Fruit fly (Drosophila melanogaster) whole organism, embryonic: Measurements from ENCODE around the gene Ppcs.

Source experiments
- Bgb ChIP-seq: fragments of 200-800 bp; sonication (Bioruptor generic); IDR thresholded peaks from 2 replicates; pipeline ENCODE4 v1.3.6; 2022; ENCODE audit warnings: missing biosample characterization, missing genetic modification characterization; ENCODE audit not compliant: partially characterized antibody
- CG10321 ChIP-seq: fragments of 200-800 bp; sonication (Bioruptor generic); IDR thresholded peaks from 2 replicates; pipeline ENCODE4 v1.3.6; 2022; ENCODE audit warnings: missing biosample characterization, missing genetic modification characterization
- CG10431 ChIP-seq: fragments of 200-800 bp; sonication (Bioruptor generic); optimal IDR thresholded peaks from 3 replicates; lab custom pipeline; 2018; ENCODE audit warnings: missing biosample characterization, mild to moderate bottlenecking, missing genetic modification characterization
- CG11247 ChIP-seq: fragments of 200-800 bp; sonication (Bioruptor generic); IDR thresholded peaks from 2 replicates; pipeline ENCODE4 v1.3.6; 2022; ENCODE audit warnings: missing biosample characterization, missing genetic modification characterization
- CG11560 ChIP-seq: fragments of 200-800 bp; sonication (Bioruptor generic); IDR thresholded peaks from 3 replicates; pipeline ENCODE4 v1.3.6; 2022; ENCODE audit warnings: missing biosample characterization, missing genetic modification characterization
- CG12104 ChIP-seq: fragments of 200-800 bp; sonication (Bioruptor generic); optimal IDR thresholded peaks from 3 replicates; lab custom pipeline; 2016; ENCODE audit warnings: missing biosample characterization, missing genetic modification characterization
- CG12391 ChIP-seq: fragments of 200-800 bp; sonication (Bioruptor generic); optimal IDR thresholded peaks from 3 replicates; lab custom pipeline; 2018; ENCODE audit warnings: missing biosample characterization, mild to moderate bottlenecking, missing genetic modification characterization, moderate library complexity
- CG12659 ChIP-seq: fragments of 200-800 bp; sonication (Bioruptor generic); optimal IDR thresholded peaks from 3 replicates; lab custom pipeline; 2017; ENCODE audit warnings: mild to moderate bottlenecking, missing biosample characterization, missing genetic modification reagents, missing genetic modification characterization
- CG12769 ChIP-seq: fragments of 200-800 bp; sonication (Bioruptor generic); optimal IDR thresholded peaks from 2 replicates; lab custom pipeline; 2019; ENCODE audit warnings: missing biosample characterization, mild to moderate bottlenecking, missing genetic modification characterization, moderate library complexity
- CG2889 ChIP-seq: fragments of 200-800 bp; sonication (Bioruptor generic); IDR thresholded peaks from 3 replicates; pipeline ENCODE4 v1.3.6; 2022; ENCODE audit warnings: missing biosample characterization, missing genetic modification characterization
- CG30403 ChIP-seq: fragments of 200-800 bp; sonication (Bioruptor generic); optimal IDR thresholded peaks from 3 replicates; lab custom pipeline; 2016; ENCODE audit warnings: missing biosample characterization, missing genetic modification characterization
- CG4360 ChIP-seq: fragments of 200-800 bp; sonication (Bioruptor generic); IDR thresholded peaks from 2 replicates; pipeline ENCODE4 v1.3.6; 2022; ENCODE audit warnings: missing biosample characterization, missing genetic modification characterization
- CG4404 ChIP-seq: fragments of 200-800 bp; sonication (Bioruptor generic); IDR thresholded peaks from 2 replicates; pipeline ENCODE4 v1.3.6; 2022; ENCODE audit warnings: missing biosample characterization, missing genetic modification characterization
- CG4730 ChIP-seq: fragments of 200-800 bp; sonication (Bioruptor generic); IDR thresholded peaks from 2 replicates; pipeline ENCODE4 v1.3.6; 2022; ENCODE audit warnings: missing biosample characterization, missing genetic modification characterization
- CG6689 ChIP-seq: fragments of 200-800 bp; sonication (Bioruptor generic); IDR thresholded peaks from 2 replicates; pipeline ENCODE4 v1.3.6; 2022; ENCODE audit warnings: missing biosample characterization, missing genetic modification characterization
- CG7271 ChIP-seq: fragments of 200-800 bp; sonication (Bioruptor generic); optimal IDR thresholded peaks from 2 replicates; lab custom pipeline; 2018; ENCODE audit warnings: missing biosample characterization, mild to moderate bottlenecking, missing genetic modification characterization, moderate library complexity
- CG7556 ChIP-seq: fragments of 200-800 bp; sonication (Bioruptor generic); optimal IDR thresholded peaks from 2 replicates; lab custom pipeline; 2017; ENCODE audit warnings: missing biosample characterization, mild to moderate bottlenecking, missing genetic modification characterization
- Dek ChIP-seq: fragments of 200-800 bp; sonication (Bioruptor generic); optimal IDR thresholded peaks from 3 replicates; lab custom pipeline; 2019; ENCODE audit warnings: missing biosample characterization, mild to moderate bottlenecking, missing genetic modification characterization, moderate library complexity
- E2f1 ChIP-seq: fragments of 200-800 bp; sonication (Bioruptor generic); IDR thresholded peaks from 2 replicates; pipeline ENCODE4 v1.3.6; 2022; ENCODE audit warnings: missing biosample characterization, missing genetic modification characterization
- E2f2 ChIP-seq: fragments of 200-800 bp; sonication (Bioruptor generic); IDR thresholded peaks from 2 replicates; pipeline ENCODE4 v1.3.6; 2022; ENCODE audit warnings: missing biosample characterization, missing genetic modification characterization
- HHEX ChIP-seq: fragments of 200-800 bp; sonication (Bioruptor generic); optimal IDR thresholded peaks from 3 replicates; lab custom pipeline; 2017; ENCODE audit warnings: missing biosample characterization, mild to moderate bottlenecking, missing genetic modification characterization, missing genetic modification reagents
- HLH54F ChIP-seq: fragments of 200-800 bp; sonication (Bioruptor generic); optimal IDR thresholded peaks from 3 replicates; lab custom pipeline; 2016; ENCODE audit warnings: missing biosample characterization, missing genetic modification characterization
- HLHmδ ChIP-seq: fragments of 200-800 bp; sonication (Bioruptor generic); optimal IDR thresholded peaks from 2 replicates; lab custom pipeline; 2018; ENCODE audit warnings: missing biosample characterization, mild to moderate bottlenecking, missing genetic modification characterization, moderate library complexity
- HmgZ ChIP-seq: fragments of 200-800 bp; sonication (Bioruptor generic); optimal IDR thresholded peaks from 2 replicates; lab custom pipeline; 2018; ENCODE audit warnings: missing biosample characterization, mild to moderate bottlenecking, missing genetic modification characterization
- Lim3 ChIP-seq: fragments of 200-800 bp; sonication (Bioruptor generic); IDR thresholded peaks from 2 replicates; pipeline ENCODE4 v1.3.6; 2022; ENCODE audit warnings: missing biosample characterization, missing genetic modification characterization
- Mad ChIP-seq: fragments of 200-800 bp; sonication (Bioruptor generic); optimal IDR thresholded peaks from 2 replicates; lab custom pipeline; 2016; ENCODE audit warnings: missing biosample characterization, missing genetic modification characterization
- NC2β ChIP-seq: fragments of 200-800 bp; sonication (Bioruptor generic); optimal IDR thresholded peaks from 2 replicates; lab custom pipeline; 2016; ENCODE audit warnings: missing biosample characterization, missing genetic modification characterization
- PHDP ChIP-seq: fragments of 200-800 bp; sonication (Bioruptor generic); optimal IDR thresholded peaks from 3 replicates; lab custom pipeline; 2018; ENCODE audit warnings: missing biosample characterization, mild to moderate bottlenecking, missing genetic modification characterization, moderate library complexity
- Rfx ChIP-seq: fragments of 200-800 bp; sonication (Bioruptor generic); IDR thresholded peaks from 2 replicates; pipeline ENCODE4 v1.3.6; 2022; ENCODE audit warnings: missing biosample characterization, missing genetic modification characterization
- Scr ChIP-seq: fragments of 200-800 bp; sonication (Bioruptor generic); IDR thresholded peaks from 2 replicates; pipeline ENCODE4 v1.3.6; 2022; ENCODE audit warnings: missing biosample characterization, missing genetic modification characterization; ENCODE audit not compliant: partially characterized antibody
- Trl ChIP-seq, 3 experiments: fragments of >200 bp in 2 of 3; fragments of 200-800 bp in 1 of 3; sonication (Bioruptor generic) in 1 of 3; optimal IDR thresholded peaks; 2 replicates in 1 of 3; 3 replicates in 2 of 3; lab custom pipeline; 2016 to 2017; ENCODE audit warnings: missing biosample characterization in 1 of 3, missing genetic modification characterization in 1 of 3
- chm ChIP-seq: fragments of 200-800 bp; sonication (Bioruptor generic); IDR thresholded peaks from 2 replicates; pipeline ENCODE4 v1.3.6; 2022; ENCODE audit warnings: missing biosample characterization, missing genetic modification characterization
- danr ChIP-seq: fragments of 200-800 bp; sonication (Bioruptor generic); IDR thresholded peaks from 2 replicates; pipeline ENCODE4 v1.3.6; 2022; ENCODE audit warnings: missing biosample characterization, missing genetic modification characterization
- fd102C ChIP-seq: fragments of 200-800 bp; sonication (Bioruptor generic); optimal IDR thresholded peaks from 2 replicates; lab custom pipeline; 2018; ENCODE audit warnings: missing biosample characterization, mild to moderate bottlenecking, missing genetic modification characterization, moderate library complexity
- fru ChIP-seq: fragments of >200 bp; optimal IDR thresholded peaks from 2 replicates; lab custom pipeline; 2017
- gfzf ChIP-seq: fragments of 200-800 bp; sonication (Bioruptor generic); optimal IDR thresholded peaks from 2 replicates; lab custom pipeline; 2016; ENCODE audit warnings: missing biosample characterization, mild to moderate bottlenecking, missing genetic modification characterization, moderate library complexity
- hth ChIP-seq: fragments of >200 bp; optimal IDR thresholded peaks from 2 replicates; lab custom pipeline; 2017; ENCODE audit warnings: inconsistent platforms
- klu ChIP-seq: fragments of 200-800 bp; sonication (Bioruptor generic); IDR thresholded peaks from 2 replicates; pipeline ENCODE4 v1.3.6; 2022; ENCODE audit warnings: missing biosample characterization, missing genetic modification characterization
- lmd ChIP-seq: fragments of 200-800 bp; sonication (Bioruptor generic); IDR thresholded peaks from 2 replicates; pipeline ENCODE4 v1.3.6; 2022; ENCODE audit warnings: missing biosample characterization, missing genetic modification characterization
- mam ChIP-seq: fragments of 200-800 bp; sonication (Bioruptor generic); optimal IDR thresholded peaks from 3 replicates; lab custom pipeline; 2016; ENCODE audit warnings: missing biosample characterization, missing genetic modification characterization
- mirr ChIP-seq: fragments of 200-800 bp; sonication (Bioruptor generic); optimal IDR thresholded peaks from 3 replicates; lab custom pipeline; 2018; ENCODE audit warnings: missing biosample characterization, mild to moderate bottlenecking, missing genetic modification characterization
- pnt ChIP-seq: fragments of 200-800 bp; sonication (Bioruptor generic); optimal IDR thresholded peaks from 3 replicates; lab custom pipeline; 2016; ENCODE audit warnings: missing biosample characterization, missing genetic modification characterization
- pum ChIP-seq: fragments of 200-800 bp; sonication (Bioruptor generic); optimal IDR thresholded peaks from 2 replicates; lab custom pipeline; 2016; ENCODE audit warnings: missing biosample characterization, missing genetic modification characterization
- row ChIP-seq: fragments of 200-800 bp; sonication (Bioruptor generic); IDR thresholded peaks from 3 replicates; pipeline ENCODE4 v1.3.6; 2022; ENCODE audit warnings: missing biosample characterization, missing genetic modification characterization
- schlank ChIP-seq: fragments of 200-800 bp; sonication (Bioruptor generic); optimal IDR thresholded peaks from 2 replicates; lab custom pipeline; 2018; ENCODE audit warnings: missing biosample characterization, mild to moderate bottlenecking, missing genetic modification characterization
- sob ChIP-seq: fragments of 200-800 bp; sonication (Bioruptor generic); IDR thresholded peaks from 2 replicates; pipeline ENCODE4 v1.3.6; 2022; ENCODE audit warnings: missing biosample characterization, missing genetic modification characterization
- tx ChIP-seq: fragments of 200-800 bp; sonication (Bioruptor generic); optimal IDR thresholded peaks from 2 replicates; lab custom pipeline; 2016; ENCODE audit warnings: missing biosample characterization, missing genetic modification characterization
- unpg ChIP-seq: fragments of 200-800 bp; sonication (Bioruptor generic); optimal IDR thresholded peaks from 3 replicates; lab custom pipeline; 2018; ENCODE audit warnings: missing biosample characterization, mild to moderate bottlenecking, missing genetic modification characterization, moderate library complexity
- vnd ChIP-seq: fragments of 200-800 bp; sonication (Bioruptor generic); IDR thresholded peaks from 3 replicates; pipeline ENCODE4 v1.3.6; 2022; ENCODE audit warnings: missing biosample characterization, missing genetic modification characterization; ENCODE audit not compliant: partially characterized antibody
- vvl ChIP-seq: fragments of 200-800 bp; sonication (Bioruptor generic); IDR thresholded peaks from 2 replicates; pipeline ENCODE4 v1.3.6; 2022; ENCODE audit warnings: missing biosample characterization, missing genetic modification characterization

The Ppcs gene

DNA sequence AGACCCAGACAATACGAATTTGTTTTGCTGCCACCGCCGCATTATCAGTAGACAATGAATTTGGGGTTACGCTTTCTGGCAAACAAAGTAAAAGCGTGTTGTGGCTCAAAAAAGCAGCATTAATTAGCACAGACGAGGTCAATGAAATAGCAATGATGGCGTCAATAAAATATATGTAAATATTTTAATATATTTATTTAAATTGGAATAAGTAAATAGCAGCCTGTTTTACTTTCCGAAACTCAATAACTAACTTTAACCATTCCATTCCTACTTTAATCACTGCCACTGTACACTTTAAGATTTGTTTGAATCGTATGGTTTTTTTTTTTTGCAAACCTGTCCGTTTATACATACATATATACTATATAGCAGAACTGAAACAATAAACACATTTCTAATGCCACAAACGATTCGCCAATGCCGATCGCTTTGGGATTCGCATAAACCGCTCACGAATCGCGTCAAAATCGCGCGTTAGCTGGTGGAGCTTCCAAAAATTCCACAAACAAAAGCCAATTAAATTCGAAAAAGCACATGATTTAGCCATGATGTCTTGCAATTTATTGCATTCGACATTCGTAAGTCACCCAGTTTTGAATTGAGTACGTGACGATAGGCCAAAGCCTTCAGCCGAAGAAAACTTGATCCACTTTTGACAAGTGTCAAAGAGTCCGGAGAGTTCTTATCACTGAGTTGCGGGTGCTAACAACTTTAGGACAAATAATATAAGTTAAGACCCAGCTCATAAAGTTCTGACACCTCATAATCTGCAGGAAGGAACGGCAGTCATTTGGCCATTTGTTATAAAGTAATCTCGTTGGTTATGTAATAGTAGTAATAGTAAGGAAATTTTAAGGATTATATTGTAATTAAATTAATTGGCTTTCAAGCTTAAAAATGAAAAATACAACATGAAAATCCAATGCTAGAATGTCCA, 4.4 kb upstream of the Ppcs start (continued):
- TF ChIP-seq HHEX (GFP tag; lab: Kevin White, UChicago), result no peak
- no peak for TF ChIP-seq gfzf (GFP tag; lab: Kevin White, UChicago)
- no peak; the same call in 2 of the 3 replicates for TF ChIP-seq CG2889 (GFP tag; lab: Robert Waterston, UW)
- peak; percentile 53; the same call in 1 of the 2 replicates for TF ChIP-seq CG11247 (GFP tag; lab: Robert Waterston, UW)
- TF ChIP-seq HLH54F (GFP tag; lab: Kevin White, UChicago), result no peak
- no peak for TF ChIP-seq mam (GFP tag; lab: Kevin White, UChicago)
- no peak for TF ChIP-seq Scr (GFP tag; lab: Robert Waterston, UW)
- TF ChIP-seq CG11560 (tag; lab: Robert Waterston, UW), result no peak
- TF ChIP-seq CG12659 (GFP tag; lab: Kevin White, UChicago), result peak; percentile 15
- TF ChIP-seq sob (GFP tag; lab: Robert Waterston, UW), result peak; percentile 55
- TF ChIP-seq CG7556 (GFP tag; lab: Kevin White, UChicago), result no peak
- no peak for TF ChIP-seq klu (GFP tag; lab: Robert Waterston, UW)
- no peak for TF ChIP-seq Lim3
- no peak for TF ChIP-seq tx (GFP tag; lab: Kevin White, UChicago)
- TF ChIP-seq E2f1 (GFP tag; lab: Robert Waterston, UW), result peak; percentile 67
- TF ChIP-seq CG12391 (tag; lab: Kevin White, UChicago), result peak; percentile 45
- no peak for TF ChIP-seq CG10431 (GFP tag; lab: Kevin White, UChicago)
- TF ChIP-seq PHDP (tag; lab: Kevin White, UChicago), result peak; percentile 58
- peak; percentile 54 for TF ChIP-seq unpg
- TF ChIP-seq schlank (tag; lab: Kevin White, UChicago), result peak; percentile 13
- TF ChIP-seq danr (GFP tag; lab: Robert Waterston, UW), result no peak
- no peak for TF ChIP-seq chm (GFP tag; lab: Robert Waterston, UW)
- no peak for TF ChIP-seq Mad
- peak; percentile 78 for TF ChIP-seq vvl (GFP tag; lab: Robert Waterston, UW)
- TF ChIP-seq pum (GFP tag; lab: Kevin White, UChicago), result no peak
- no peak for TF ChIP-seq fd102C (GFP tag; lab: Kevin White, UChicago)
- no peak for TF ChIP-seq pnt (GFP tag; lab: Kevin White, UChicago)
- peak; percentile 28; the same call in 1 of the 2 replicates for TF ChIP-seq lmd (GFP tag; lab: Robert Waterston, UW)
- TF ChIP-seq CG12104 (GFP tag; lab: Kevin White, UChicago), result no peak
- TF ChIP-seq CG12769 (tag; lab: Kevin White, UChicago), result peak; percentile 9
- no peak for TF ChIP-seq fru
- no peak for TF ChIP-seq CG4404 (GFP tag; lab: Robert Waterston, UW)
- no peak for TF ChIP-seq NC2β (GFP tag; lab: Kevin White, UChicago)
- peak; percentile 59; the same call in 2 of the 3 replicates for TF ChIP-seq row
- TF ChIP-seq HmgZ (tag; lab: Kevin White, UChicago), result no peak
- TF ChIP-seq Trl (optimal IDR thresholded peaks at IDR 0.05; lab: Kevin White, UChicago), result no peak
- TF ChIP-seq Trl (GFP tag; optimal IDR thresholded peaks at IDR 0.05; lab: Kevin White, UChicago), result no peak
- no peak for TF ChIP-seq CG7271
- no peak for TF ChIP-seq HLHmδ (GFP tag; lab: Kevin White, UChicago)
- TF ChIP-seq CG4730 (GFP tag; lab: Robert Waterston, UW), result no peak
- peak; percentile 13 for TF ChIP-seq CG30403 (GFP tag; lab: Kevin White, UChicago)
- no peak for TF ChIP-seq mirr (GFP tag; lab: Kevin White, UChicago)
- no peak for TF ChIP-seq CG4360 (GFP tag; lab: Robert Waterston, UW)
- TF ChIP-seq Rfx (GFP tag; lab: Robert Waterston, UW), result peak; percentile 58; the same call in 1 of the 2 replicates
- peak; percentile 53; the same call in 1 of the 2 replicates for TF ChIP-seq CG10321 (GFP tag; lab: Robert Waterston, UW)
- TF ChIP-seq E2f2 (GFP tag; lab: Robert Waterston, UW), result no peak
- TF ChIP-seq vnd (GFP tag; lab: Robert Waterston, UW), result no peak
- TF ChIP-seq CG6689 (GFP tag; lab: Robert Waterston, UW), result no peak
- peak; percentile 30 for TF ChIP-seq Dek (tag; lab: Kevin White, UChicago)
- no peak for TF ChIP-seq hth (lab: Kevin White, UChicago)
- TF ChIP-seq Bgb, result no peak
